Worm (Caenorhabditis elegans) whole organism, L1 larva: ENCODE measurements around the gene faah-1.

ENCODE experiments used
- C04F5.9 ChIP-seq: sonication (generic microtip); optimal IDR thresholded peaks from 2 replicates; lab custom pipeline; 2016; ENCODE audit warnings: missing genetic modification characterization, missing compliant biosample characterization
- C16A3.4 ChIP-seq: fragments of 150-350 bp; optimal IDR thresholded peaks from 2 replicates; lab custom pipeline; 2014; ENCODE audit warnings: missing biosample characterization, missing genetic modification characterization
- C34B4.2 ChIP-seq: sonication (generic microtip); optimal IDR thresholded peaks from 2 replicates; lab custom pipeline; 2017; ENCODE audit warnings: mild to moderate bottlenecking, missing genetic modification characterization, missing compliant biosample characterization
- aha-1 ChIP-seq: fragments of 150-350 bp; optimal IDR thresholded peaks from 2 replicates; lab custom pipeline; 2014; ENCODE audit warnings: missing biosample characterization, missing genetic modification characterization
- ama-1 ChIP-seq: fragments of 150-350 bp; optimal IDR thresholded peaks from 2 replicates; lab custom pipeline; 2014
- ceh-63 ChIP-seq: fragments of 200-800 bp; sonication (Bioruptor generic); optimal IDR thresholded peaks from 2 replicates; lab custom pipeline; 2018; ENCODE audit warnings: mild to moderate bottlenecking, missing genetic modification characterization, missing compliant biosample characterization
- ceh-8 ChIP-seq: fragments of 200-800 bp; sonication (Bioruptor generic); optimal IDR thresholded peaks from 2 replicates; lab custom pipeline; 2018; ENCODE audit warnings: mild to moderate bottlenecking, missing genetic modification characterization, moderate library complexity, missing compliant biosample characterization
- ceh-90 ChIP-seq: sonication (generic microtip); optimal IDR thresholded peaks from 2 replicates; lab custom pipeline; 2016; ENCODE audit warnings: missing genetic modification characterization, missing compliant biosample characterization
- efl-1 ChIP-seq, 4 experiments: fragments of 150-350 bp; optimal IDR thresholded peaks in 3 of 4; peaks in 1 of 4; 1 replicate in 1 of 4; 2 replicates in 3 of 4; lab custom pipeline; 2014; ENCODE audit warnings: missing biosample characterization in 2 of 4, missing genetic modification characterization in 2 of 4, missing genetic modification reagents in 2 of 4
- elt-2 ChIP-seq: sonication (generic microtip); optimal IDR thresholded peaks from 2 replicates; lab custom pipeline; 2016; ENCODE audit warnings: missing genetic modification characterization, mild to moderate bottlenecking, inconsistent platforms, missing compliant biosample characterization, missing genetic modification reagents
- elt-3 ChIP-seq, 6 experiments: fragments of 150-350 bp in 1 of 6; sonication (generic microtip); optimal IDR thresholded peaks; 2 replicates each; lab custom pipeline; 2017 to 2018; ENCODE audit warnings: missing biosample characterization in 6 of 6, missing genetic modification characterization in 6 of 6, inconsistent platforms in 1 of 6
- ets-5 ChIP-seq: fragments of 200-800 bp; sonication (Bioruptor generic); IDR thresholded peaks from 2 replicates; pipeline ENCODE4 v1.3.6; 2022; ENCODE audit warnings: missing genetic modification characterization, missing compliant biosample characterization
- fkh-10 ChIP-seq: sonication (generic microtip); optimal IDR thresholded peaks from 2 replicates; lab custom pipeline; 2017; ENCODE audit warnings: missing biosample characterization, missing genetic modification reagents, missing genetic modification characterization
- fkh-4 ChIP-seq: sonication (generic microtip); optimal IDR thresholded peaks from 2 replicates; lab custom pipeline; 2016; ENCODE audit warnings: missing compliant biosample characterization, missing genetic modification characterization, borderline replicate concordance
- fos-1 ChIP-seq: fragments of 150-350 bp; optimal IDR thresholded peaks from 2 replicates; lab custom pipeline; 2014; ENCODE audit warnings: missing biosample characterization, missing genetic modification characterization
- grh-1 ChIP-seq: fragments of 200-800 bp; sonication (Bioruptor generic); IDR thresholded peaks from 2 replicates; pipeline ENCODE4 v1.3.6; 2022; ENCODE audit warnings: missing genetic modification reagents, missing genetic modification characterization, missing compliant biosample characterization
- hlh-4 ChIP-seq: sonication (generic microtip); optimal IDR thresholded peaks from 2 replicates; lab custom pipeline; 2016; ENCODE audit warnings: mild to moderate bottlenecking, missing genetic modification characterization, missing compliant biosample characterization
- hpl-2 ChIP-seq: fragments of 150-350 bp; optimal IDR thresholded peaks from 2 replicates; lab custom pipeline; 2014; ENCODE audit warnings: missing biosample characterization, missing genetic modification reagents, missing genetic modification characterization
- irx-1 ChIP-seq: sonication (generic microtip); optimal IDR thresholded peaks from 2 replicates; lab custom pipeline; 2016; ENCODE audit warnings: missing genetic modification characterization, missing compliant biosample characterization
- isw-1 ChIP-seq: fragments of 200-800 bp; sonication (Bioruptor generic); IDR thresholded peaks from 2 replicates; pipeline ENCODE4 v1.3.6; 2022; ENCODE audit warnings: missing genetic modification characterization, missing compliant biosample characterization
- jun-1 ChIP-seq: fragments of 150-350 bp; optimal IDR thresholded peaks from 2 replicates; lab custom pipeline; 2014; ENCODE audit warnings: missing biosample characterization, missing genetic modification reagents, missing genetic modification characterization
- lin-14 ChIP-seq: fragments of 200-800 bp; sonication (Bioruptor generic); optimal IDR thresholded peaks from 2 replicates; lab custom pipeline; 2018; ENCODE audit warnings: mild to moderate bottlenecking, missing genetic modification characterization, moderate library complexity, missing compliant biosample characterization
- lin-35 ChIP-seq, 2 experiments: fragments of 150-350 bp; optimal IDR thresholded peaks; 2 replicates each; lab custom pipeline; 2014; ENCODE audit warnings: missing biosample characterization in 2 of 2, missing genetic modification characterization in 2 of 2, missing genetic modification reagents in 2 of 2
- lin-39 ChIP-seq: fragments of 150-350 bp; optimal IDR thresholded peaks from 2 replicates; lab custom pipeline; 2014; ENCODE audit warnings: missing biosample characterization, missing genetic modification reagents, missing genetic modification characterization
- lsy-2 ChIP-seq, 2 experiments: fragments of 150-350 bp; optimal IDR thresholded peaks; 2 replicates each; lab custom pipeline; 2014; ENCODE audit warnings: missing biosample characterization in 2 of 2, missing genetic modification characterization in 2 of 2
- mab-9 ChIP-seq: fragments of 200-800 bp; sonication (Bioruptor generic); IDR thresholded peaks from 2 replicates; pipeline ENCODE4 v1.3.6; 2022; ENCODE audit warnings: missing genetic modification reagents, missing genetic modification characterization, missing compliant biosample characterization
- mdl-1 ChIP-seq, 2 experiments: fragments of 150-350 bp; optimal IDR thresholded peaks; 2 replicates each; lab custom pipeline; 2014 to 2017; ENCODE audit warnings: missing biosample characterization in 2 of 2, missing genetic modification characterization in 2 of 2, inconsistent platforms in 1 of 2
- nhr-19 ChIP-seq: fragments of 200-800 bp; sonication (Bioruptor generic); conservative IDR thresholded peaks from 2 replicates; pipeline ENCODE4 v1.3.6; 2022; ENCODE audit warnings: missing genetic modification characterization, missing compliant biosample characterization
- nhr-20 ChIP-seq: sonication (generic microtip); optimal IDR thresholded peaks from 2 replicates; lab custom pipeline; 2016; ENCODE audit warnings: mild to moderate bottlenecking, missing genetic modification characterization, missing compliant biosample characterization
- nhr-237 ChIP-seq: fragments of 150-350 bp; optimal IDR thresholded peaks from 2 replicates; lab custom pipeline; 2014; ENCODE audit warnings: missing biosample characterization, missing genetic modification characterization
- nhr-28 ChIP-seq: fragments of 150-350 bp; optimal IDR thresholded peaks from 2 replicates; lab custom pipeline; 2014; ENCODE audit warnings: missing biosample characterization, missing genetic modification characterization
- nhr-71 ChIP-seq: sonication (generic microtip); optimal IDR thresholded peaks from 2 replicates; lab custom pipeline; 2016; ENCODE audit warnings: mild to moderate bottlenecking, missing genetic modification characterization, moderate library complexity, missing compliant biosample characterization
- nhr-76 ChIP-seq: sonication (generic microtip); optimal IDR thresholded peaks from 2 replicates; lab custom pipeline; 2017; ENCODE audit warnings: missing biosample characterization, missing genetic modification characterization
- nhr-84 ChIP-seq: sonication (generic microtip); optimal IDR thresholded peaks from 2 replicates; lab custom pipeline; 2017; ENCODE audit warnings: missing biosample characterization, missing genetic modification characterization
- nhr-85 ChIP-seq: sonication (generic microtip); peaks from one replicate; lab custom pipeline; 2016; ENCODE audit warnings: missing genetic modification characterization, inconsistent platforms, missing compliant biosample characterization
- nhr-90 ChIP-seq: sonication (generic microtip); optimal IDR thresholded peaks from 2 replicates; lab custom pipeline; 2016; ENCODE audit warnings: mild to moderate bottlenecking, missing genetic modification characterization, missing compliant biosample characterization; ENCODE audit not compliant: poor library complexity
- pag-3 ChIP-seq: sonication (generic microtip); optimal IDR thresholded peaks from 2 replicates; lab custom pipeline; 2017; ENCODE audit warnings: missing genetic modification characterization, mild to moderate bottlenecking, missing compliant biosample characterization, antibody characterized with exemption, borderline replicate concordance; ENCODE audit not compliant: insufficient read depth
- pqm-1 ChIP-seq: sonication (generic microtip); optimal IDR thresholded peaks from 3 replicates; lab custom pipeline; 2017; ENCODE audit warnings: missing biosample characterization, missing genetic modification characterization
- skn-1 ChIP-seq: fragments of 150-350 bp; optimal IDR thresholded peaks from 2 replicates; lab custom pipeline; 2014; ENCODE audit warnings: missing biosample characterization, missing genetic modification characterization
- sptf-1 ChIP-seq: fragments of 150-350 bp; optimal IDR thresholded peaks from 2 replicates; lab custom pipeline; 2014; ENCODE audit warnings: missing biosample characterization, missing genetic modification characterization
- swsn-7 ChIP-seq: sonication (generic microtip); optimal IDR thresholded peaks from 2 replicates; lab custom pipeline; 2016; ENCODE audit warnings: missing genetic modification characterization, missing compliant biosample characterization
- tlp-1 ChIP-seq: fragments of 150-350 bp; optimal IDR thresholded peaks from 2 replicates; lab custom pipeline; 2014; ENCODE audit warnings: missing biosample characterization, missing genetic modification characterization
- unc-130 ChIP-seq: fragments of 150-350 bp; optimal IDR thresholded peaks from 2 replicates; lab custom pipeline; 2017; ENCODE audit warnings: missing biosample characterization, missing genetic modification characterization, inconsistent platforms
- unc-30 ChIP-seq: sonication (generic microtip); optimal IDR thresholded peaks from 2 replicates; lab custom pipeline; 2017; ENCODE audit warnings: missing biosample characterization, missing genetic modification characterization
- unc-62 ChIP-seq: fragments of 150-350 bp; optimal IDR thresholded peaks from 2 replicates; lab custom pipeline; 2014; ENCODE audit warnings: missing biosample characterization, missing genetic modification reagents, missing genetic modification characterization
- unc-98 ChIP-seq: fragments of 200-800 bp; sonication (Bioruptor generic); IDR thresholded peaks from 2 replicates; pipeline ENCODE4 v1.3.6; 2022; ENCODE audit warnings: missing genetic modification characterization, missing compliant biosample characterization
- xbp-1 ChIP-seq: sonication (generic microtip); optimal IDR thresholded peaks from 2 replicates; lab custom pipeline; 2016; ENCODE audit warnings: missing genetic modification characterization, missing compliant biosample characterization
- zag-1 ChIP-seq: fragments of 150-350 bp; optimal IDR thresholded peaks from 2 replicates; lab custom pipeline; 2014; ENCODE audit warnings: missing biosample characterization, missing genetic modification characterization
- zip-4 ChIP-seq: fragments of 200-800 bp; sonication (Bioruptor generic); optimal IDR thresholded peaks from 2 replicates; lab custom pipeline; 2018; ENCODE audit warnings: mild to moderate bottlenecking, missing genetic modification characterization, moderate library complexity, missing compliant biosample characterization
- ztf-11 ChIP-seq, 2 experiments: sonication (generic microtip); optimal IDR thresholded peaks; 2 replicates each; lab custom pipeline; 2016 to 2017; ENCODE audit warnings: missing genetic modification characterization in 2 of 2, missing biosample characterization in 1 of 2, missing compliant biosample characterization in 1 of 2
- ztf-4 ChIP-seq: fragments of 150-350 bp; optimal IDR thresholded peaks from 2 replicates; lab custom pipeline; 2014; ENCODE audit warnings: missing biosample characterization, missing genetic modification characterization

The faah-1 gene

DNA sequence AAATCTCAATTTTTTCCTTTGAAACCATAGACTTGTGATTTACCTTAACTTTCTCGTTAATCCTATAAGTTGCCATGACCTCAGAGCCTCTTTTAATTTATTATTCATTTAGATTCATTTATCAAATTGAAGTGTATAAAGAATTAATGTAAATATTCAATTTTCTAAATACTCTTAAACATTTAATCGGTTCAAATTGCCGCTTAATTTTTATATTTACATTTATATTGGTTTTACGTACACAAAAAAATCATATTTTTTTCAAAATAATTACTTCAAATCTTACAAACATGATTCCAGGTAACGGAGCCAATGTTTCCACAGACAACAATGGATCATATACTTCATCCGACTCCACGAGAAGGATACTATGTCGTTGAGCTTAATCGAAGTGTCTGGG, 10.7 kb upstream of the faah-1 start, which contains the start of gene pmk-1:
TSS of gene pmk-1 (plus strand) at position 301 of the 400 bp plus-strand sequence.
- TF ChIP-seq unc-30 (tag; lab: Kevin White, UChicago) (no peak), lin-14 (GFP tag; lab: Kevin White, UChicago) (no peak)

- TF ChIP-seq jun-1 (tag; lab: Kevin White, UChicago): peak; percentile 24
- TF ChIP-seq unc-62 (GFP tag; lab: Kevin White, UChicago): no peak
- no peak for TF ChIP-seq mab-9
- TF ChIP-seq aha-1 (tag; lab: Kevin White, UChicago): no peak
- TF ChIP-seq xbp-1 (tag; lab: Kevin White, UChicago): no peak
- no peak for TF ChIP-seq C04F5.9 (tag; lab: Kevin White, UChicago)
- TF ChIP-seq zag-1 (tag; lab: Kevin White, UChicago): no peak
- TF ChIP-seq swsn-7 (tag; lab: Kevin White, UChicago): no peak
- no peak for TF ChIP-seq ceh-63
- peak; percentile 83 for TF ChIP-seq elt-2 (tag; lab: Kevin White, UChicago)
- peak in 1 of 2 experiments; percentile 3 for TF ChIP-seq lsy-2 (tag; optimal IDR thresholded peaks at IDR 0.05; lab: Kevin White, UChicago)
- no peak for TF ChIP-seq C16A3.4
- no peak for TF ChIP-seq hlh-4
- TF ChIP-seq nhr-90 (tag; lab: Kevin White, UChicago): no peak
- TF ChIP-seq efl-1 (optimal IDR thresholded peaks at IDR 0.05; lab: Kevin White, UChicago): no peak
- TF ChIP-seq efl-1 (GFP tag; optimal IDR thresholded peaks at IDR 0.05 in 1 of 2; lab: Kevin White, UChicago): no peak
- TF ChIP-seq nhr-20 (tag; lab: Kevin White, UChicago): peak; percentile 24
- no peak for TF ChIP-seq isw-1 (GFP tag; lab: Robert Waterston, UW)
- TF ChIP-seq C34B4.2 (tag; lab: Kevin White, UChicago): no peak
- no peak for TF ChIP-seq fos-1 (tag; lab: Kevin White, UChicago)
- no peak for TF ChIP-seq nhr-85
- no peak for TF ChIP-seq pqm-1 (tag; lab: Kevin White, UChicago)
- TF ChIP-seq elt-3 (tag; optimal IDR thresholded peaks at IDR 0.05; lab: Kevin White, UChicago): no peak
- TF ChIP-seq lin-35 (GFP tag; optimal IDR thresholded peaks at IDR 0.05; lab: Kevin White, UChicago): peak in 1 of 2 experiments; percentile 35
- TF ChIP-seq lin-39 (tag; lab: Kevin White, UChicago): no peak
- TF ChIP-seq ceh-8 (GFP tag; lab: Kevin White, UChicago): no peak
- no peak for TF ChIP-seq nhr-28 (tag; lab: Kevin White, UChicago)
- TF ChIP-seq lin-14 (GFP tag; lab: Kevin White, UChicago): no peak
- TF ChIP-seq ama-1 (lab: Kevin White, UChicago): no peak
- no peak for TF ChIP-seq skn-1
- no peak for TF ChIP-seq sptf-1 (tag; lab: Kevin White, UChicago)
- peak; percentile 10; the same call in 1 of the 2 replicates for TF ChIP-seq nhr-19 (GFP tag; lab: Robert Waterston, UW)
- no peak for TF ChIP-seq unc-98 (GFP tag; lab: Robert Waterston, UW)
- no peak for TF ChIP-seq grh-1 (GFP tag; lab: Robert Waterston, UW)
- no peak for TF ChIP-seq ceh-90
- no peak for TF ChIP-seq unc-130 (tag; lab: Kevin White, UChicago)
- TF ChIP-seq nhr-76 (tag; lab: Kevin White, UChicago): no peak
- no peak for TF ChIP-seq nhr-237
- TF ChIP-seq zip-4 (GFP tag; lab: Kevin White, UChicago): no peak
- no peak for TF ChIP-seq tlp-1 (tag; lab: Kevin White, UChicago)
- no peak for TF ChIP-seq fkh-4
- no peak for TF ChIP-seq ztf-11 (tag; optimal IDR thresholded peaks at IDR 0.05; lab: Kevin White, UChicago)
- no peak for TF ChIP-seq ztf-4 (tag; lab: Kevin White, UChicago)
- TF ChIP-seq ets-5 (GFP tag; lab: Robert Waterston, UW): no peak
- TF ChIP-seq irx-1 (tag; lab: Kevin White, UChicago): no peak
- no peak for TF ChIP-seq nhr-84 (tag; lab: Kevin White, UChicago)
- no peak for TF ChIP-seq fkh-10 (GFP tag; lab: Kevin White, UChicago)
- TF ChIP-seq nhr-71: peak; percentile 32
- TF ChIP-seq mdl-1 (tag; optimal IDR thresholded peaks at IDR 0.05; lab: Kevin White, UChicago): no peak
- no peak for TF ChIP-seq hpl-2 (GFP tag; lab: Kevin White, UChicago)
- no peak for TF ChIP-seq pag-3 (tag; lab: Kevin White, UChicago)
Observed at ce11 chrIV:8151721-8152120, 7.5 kb upstream of the faah-1 start.
